Worm (Caenorhabditis elegans) whole organism, L2 larva: ENCODE measurements around the gene clec-266.
A peak's percentile ranks its signal among the peaks of the same experiment; 100 is the strongest.

Experiments used
- F13H6.1 ChIP-seq: sonication (generic microtip); optimal IDR thresholded peaks from 2 replicates; lab custom pipeline; 2016; ENCODE audit warnings: missing genetic modification characterization, missing compliant biosample characterization
- R02D3.7 ChIP-seq: fragments of 150-350 bp; optimal IDR thresholded peaks from 2 replicates; lab custom pipeline; 2014; ENCODE audit warnings: missing biosample characterization, missing genetic modification characterization
- Y55F3AM.14 ChIP-seq: fragments of 200-800 bp; sonication (Bioruptor generic); optimal IDR thresholded peaks from 2 replicates; lab custom pipeline; 2018; ENCODE audit warnings: mild to moderate bottlenecking, missing genetic modification characterization, missing compliant biosample characterization
- ZK546.5 ChIP-seq: sonication (generic microtip); optimal IDR thresholded peaks from 2 replicates; lab custom pipeline; 2017; ENCODE audit warnings: missing biosample characterization, missing genetic modification characterization
- aly-2 ChIP-seq: fragments of 150-350 bp; optimal IDR thresholded peaks from 2 replicates; lab custom pipeline; 2014; ENCODE audit warnings: missing biosample characterization, missing genetic modification characterization
- ama-1 ChIP-seq: fragments of 150-350 bp; optimal IDR thresholded peaks from 2 replicates; lab custom pipeline; 2018; ENCODE audit warnings: inconsistent platforms
- ceh-16 ChIP-seq: fragments of 150-350 bp; optimal IDR thresholded peaks from 2 replicates; lab custom pipeline; 2014; ENCODE audit warnings: missing biosample characterization, missing genetic modification characterization
- ceh-82 ChIP-seq: fragments of 150-350 bp; optimal IDR thresholded peaks from 2 replicates; lab custom pipeline; 2014; ENCODE audit warnings: missing biosample characterization, missing genetic modification characterization
- dmd-4 ChIP-seq: sonication (generic microtip); optimal IDR thresholded peaks from 2 replicates; lab custom pipeline; 2017; ENCODE audit warnings: missing biosample characterization, missing genetic modification characterization
- elt-1 ChIP-seq: fragments of 150-350 bp; optimal IDR thresholded peaks from 2 replicates; lab custom pipeline; 2014; ENCODE audit warnings: missing biosample characterization, missing genetic modification characterization
- elt-3 ChIP-seq: sonication (generic microtip); optimal IDR thresholded peaks from 2 replicates; lab custom pipeline; 2017; ENCODE audit warnings: missing biosample characterization, missing genetic modification characterization
- fos-1 ChIP-seq: fragments of 150-350 bp; optimal IDR thresholded peaks from 2 replicates; lab custom pipeline; 2014; ENCODE audit warnings: missing biosample characterization, missing genetic modification characterization
- gmeb-1 ChIP-seq: fragments of 150-350 bp; optimal IDR thresholded peaks from 2 replicates; lab custom pipeline; 2014; ENCODE audit warnings: missing biosample characterization, missing genetic modification characterization
- lin-11 ChIP-seq: fragments of 150-350 bp; sonication (generic microtip); optimal IDR thresholded peaks from 2 replicates; lab custom pipeline; 2014; ENCODE audit warnings: missing biosample characterization, missing genetic modification characterization, inconsistent platforms, mixed read lengths
- lin-13 ChIP-seq: fragments of 150-350 bp; optimal IDR thresholded peaks from 2 replicates; lab custom pipeline; 2014; ENCODE audit warnings: missing biosample characterization, missing genetic modification reagents, missing genetic modification characterization
- lsy-2 ChIP-seq, 2 experiments: fragments of 150-350 bp in 1 of 2; sonication (generic microtip) in 1 of 2; optimal IDR thresholded peaks; 2 replicates each; lab custom pipeline; 2014 to 2017; ENCODE audit warnings: missing biosample characterization in 2 of 2, missing genetic modification characterization in 2 of 2
- mdl-1 ChIP-seq, 2 experiments: fragments of 150-350 bp in 1 of 2; sonication (generic microtip) in 1 of 2; optimal IDR thresholded peaks; 2 replicates each; lab custom pipeline; 2017; ENCODE audit warnings: missing biosample characterization in 2 of 2, missing genetic modification characterization in 2 of 2
- nhr-10 ChIP-seq: sonication (generic microtip); optimal IDR thresholded peaks from 2 replicates; lab custom pipeline; 2017; ENCODE audit warnings: missing biosample characterization, missing genetic modification characterization
- nhr-12 ChIP-seq: fragments of 150-350 bp; optimal IDR thresholded peaks from 2 replicates; lab custom pipeline; 2014; ENCODE audit warnings: missing biosample characterization, missing genetic modification characterization
- nhr-129 ChIP-seq: fragments of 150-350 bp; optimal IDR thresholded peaks from 2 replicates; lab custom pipeline; 2014; ENCODE audit warnings: missing biosample characterization, missing genetic modification characterization
- nhr-23 ChIP-seq: fragments of 150-350 bp; optimal IDR thresholded peaks from 2 replicates; lab custom pipeline; 2014; ENCODE audit warnings: missing biosample characterization, missing genetic modification reagents, missing genetic modification characterization
- nhr-237 ChIP-seq: fragments of 150-350 bp; optimal IDR thresholded peaks from 2 replicates; lab custom pipeline; 2014; ENCODE audit warnings: missing biosample characterization, missing genetic modification characterization
- nhr-6 ChIP-seq: fragments of 150-350 bp; optimal IDR thresholded peaks from 2 replicates; lab custom pipeline; 2014; ENCODE audit warnings: missing biosample characterization, missing genetic modification characterization
- peb-1 ChIP-seq: fragments of 150-350 bp; optimal IDR thresholded peaks from 2 replicates; lab custom pipeline; 2014; ENCODE audit warnings: missing biosample characterization, missing genetic modification characterization
- sem-4 ChIP-seq: fragments of 150-350 bp; optimal IDR thresholded peaks from 2 replicates; lab custom pipeline; 2014; ENCODE audit warnings: missing biosample characterization, missing genetic modification reagents, missing genetic modification characterization
- sma-3 ChIP-seq: sonication (generic microtip); optimal IDR thresholded peaks from 2 replicates; lab custom pipeline; 2016; ENCODE audit warnings: missing genetic modification reagents, missing genetic modification characterization, missing compliant biosample characterization
- sma-9 ChIP-seq, 2 experiments: fragments of 150-350 bp in 1 of 2; sonication (generic microtip) in 1 of 2; optimal IDR thresholded peaks; 2 replicates each; lab custom pipeline; 2014 to 2016; ENCODE audit warnings: missing genetic modification characterization in 2 of 2, mild to moderate bottlenecking in 1 of 2, missing biosample characterization in 1 of 2, missing compliant biosample characterization in 1 of 2, missing genetic modification reagents in 1 of 2, moderate library complexity in 1 of 2
- snpc-4 ChIP-seq: fragments of 150-350 bp; optimal IDR thresholded peaks from 2 replicates; lab custom pipeline; 2014; ENCODE audit warnings: missing biosample characterization, missing genetic modification characterization
- unc-39 ChIP-seq: fragments of 150-350 bp; optimal IDR thresholded peaks from 2 replicates; lab custom pipeline; 2014; ENCODE audit warnings: missing biosample characterization, missing genetic modification characterization
- unc-62 ChIP-seq: fragments of 150-350 bp; optimal IDR thresholded peaks from 2 replicates; lab custom pipeline; 2014; ENCODE audit warnings: missing biosample characterization, missing genetic modification reagents, missing genetic modification characterization
- ztf-1 ChIP-seq: fragments of 200-800 bp; sonication (Bioruptor generic); conservative IDR thresholded peaks from 2 replicates; pipeline ENCODE4 v1.3.6; 2022; ENCODE audit warnings: missing genetic modification characterization, missing compliant biosample characterization
- ztf-11 ChIP-seq: sonication (generic microtip); optimal IDR thresholded peaks from 2 replicates; lab custom pipeline; 2017; ENCODE audit warnings: missing biosample characterization, missing genetic modification characterization

Gene clec-266

ce11 chrX:6617622-6618021 lies 5.1 kb downstream of the clec-266 start:
- TF ChIP-seq lin-11 (tag; lab: Kevin White, UChicago) (no peak), sem-4 (tag; lab: Kevin White, UChicago) (no peak), peb-1 (no peak), R02D3.7 (tag; lab: Kevin White, UChicago) (no peak), ceh-16 (tag; lab: Kevin White, UChicago) (no peak), fos-1 (no peak), elt-3 (tag; lab: Kevin White, UChicago) (no peak), Y55F3AM.14 (GFP tag; lab: Kevin White, UChicago) (no peak), sma-9 (GFP tag; optimal IDR thresholded peaks at IDR 0.05; lab: Kevin White, UChicago) (no peak), sma-9 (tag; optimal IDR thresholded peaks at IDR 0.05; lab: Kevin White, UChicago) (no peak), lsy-2 (tag; optimal IDR thresholded peaks at IDR 0.05; lab: Kevin White, UChicago) (no peak), nhr-12 (tag; lab: Kevin White, UChicago) (no peak), sma-3 (GFP tag; lab: Kevin White, UChicago) (no peak), dmd-4 (tag; lab: Kevin White, UChicago) (no peak), elt-1 (tag; lab: Kevin White, UChicago) (no peak)

- TF ChIP-seq nhr-23 (tag; lab: Kevin White, UChicago) (no peak), unc-39 (no peak), ztf-1 (GFP tag; lab: Robert Waterston, UW) (no peak), lin-11 (tag; lab: Kevin White, UChicago) (no peak), unc-62 (GFP tag; lab: Kevin White, UChicago) (no peak), sem-4 (tag; lab: Kevin White, UChicago) (no peak), elt-3 (tag; lab: Kevin White, UChicago) (no peak), nhr-6 (tag; lab: Kevin White, UChicago) (no peak), nhr-237 (tag; lab: Kevin White, UChicago) (no peak), ZK546.5 (tag; lab: Kevin White, UChicago) (no peak), lin-13 (GFP tag; lab: Kevin White, UChicago) (no peak), F13H6.1 (tag; lab: Kevin White, UChicago) (no peak), Y55F3AM.14 (GFP tag; lab: Kevin White, UChicago) (no peak), mdl-1 (tag; optimal IDR thresholded peaks at IDR 0.05; lab: Kevin White, UChicago) (no peak), dmd-4 (tag; lab: Kevin White, UChicago) (no peak), nhr-129 (tag; lab: Kevin White, UChicago) (no peak), ceh-82 (tag; lab: Kevin White, UChicago) (no peak), aly-2 (no peak)
These were observed 9.2 kb downstream of the clec-266 start for ce11 chrX:6613537-6613936.

- TF ChIP-seq F13H6.1 (tag; lab: Kevin White, UChicago) (no peak), elt-3 (tag; lab: Kevin White, UChicago) (no peak)
These were observed 13.0 kb downstream of the clec-266 start, which contains the start of gene C25B8.8 for ce11 chrX:6609717-6610116. TSS of gene C25B8.8 (plus strand) at chrX:6610017.

DNA sequence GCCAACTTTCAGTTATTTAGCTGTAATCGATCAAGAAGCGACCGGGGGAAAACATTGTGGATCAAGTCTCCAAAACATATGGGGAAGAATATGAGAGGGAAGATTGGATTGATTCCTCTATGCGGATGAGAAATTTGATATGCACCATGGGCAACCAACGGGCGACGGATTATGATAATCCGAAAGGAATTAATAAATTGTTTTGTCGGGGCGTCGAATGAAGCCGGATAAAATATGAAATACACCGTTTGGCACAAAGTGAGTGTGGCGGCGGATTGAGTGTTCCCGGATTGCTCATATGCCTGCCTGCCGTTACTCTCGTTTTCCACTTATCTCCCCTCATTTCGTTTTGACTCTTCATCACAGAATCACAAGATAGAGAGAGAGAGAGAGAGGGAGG lies 13.5 kb downstream of the clec-266 start:
- TF ChIP-seq lin-11 (tag; lab: Kevin White, UChicago): peak; percentile 10
- TF ChIP-seq ztf-11 (tag; lab: Kevin White, UChicago): no peak
- TF ChIP-seq nhr-10: no peak
- TF ChIP-seq, all 48 proteins: peak for 1

DNA sequence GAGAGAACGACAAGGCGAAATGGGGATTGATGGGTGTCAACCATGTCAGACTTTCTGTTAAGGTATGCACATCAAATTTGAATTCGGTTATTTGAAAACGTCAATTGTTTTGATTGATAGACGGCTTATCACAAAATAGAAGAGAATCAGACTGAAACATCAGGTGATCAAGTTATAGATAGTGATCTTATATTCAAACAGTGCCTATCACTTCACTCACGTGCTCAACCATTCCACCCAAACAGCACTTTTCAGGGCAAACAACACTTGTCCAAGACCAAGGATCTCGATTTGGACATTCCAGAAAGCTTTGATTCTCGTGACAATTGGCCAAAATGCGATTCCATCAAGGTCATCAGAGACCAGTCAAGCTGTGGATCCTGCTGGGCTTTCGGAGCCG lies 15.1 kb downstream of the clec-266 start:
- TF ChIP-seq sma-9 (GFP tag; optimal IDR thresholded peaks at IDR 0.05; lab: Kevin White, UChicago) (peak; percentile 49), sma-9 (tag; optimal IDR thresholded peaks at IDR 0.05; lab: Kevin White, UChicago) (no peak), snpc-4 (tag; lab: Kevin White, UChicago) (no peak), fos-1 (peak; percentile 14), ama-1 (no peak), nhr-12 (tag; lab: Kevin White, UChicago) (no peak), Y55F3AM.14 (GFP tag; lab: Kevin White, UChicago) (no peak), gmeb-1 (tag; lab: Kevin White, UChicago) (peak; percentile 43), nhr-237 (tag; lab: Kevin White, UChicago) (no peak), F13H6.1 (tag; lab: Kevin White, UChicago) (peak; percentile 11)
